Fruit fly (Drosophila melanogaster) whole organism, embryonic: Measurements from ENCODE around the gene Lip2.

Experiments
- Atf3 ChIP-seq: fragments of 200-800 bp; sonication (Bioruptor generic); optimal IDR thresholded peaks from 3 replicates; lab custom pipeline; 2016; ENCODE audit warnings: missing biosample characterization, missing genetic modification characterization
- Bgb ChIP-seq: fragments of 200-800 bp; sonication (Bioruptor generic); IDR thresholded peaks from 2 replicates; pipeline ENCODE4 v1.3.6; 2022; ENCODE audit warnings: missing biosample characterization, missing genetic modification characterization; ENCODE audit not compliant: partially characterized antibody
- CG1024 ChIP-seq: fragments of 200-800 bp; sonication (Bioruptor generic); IDR thresholded peaks from 2 replicates; pipeline ENCODE4 v1.3.6; 2022; ENCODE audit warnings: missing biosample characterization, missing genetic modification characterization
- CG13894 ChIP-seq: fragments of 200-800 bp; sonication (Bioruptor generic); optimal IDR thresholded peaks from 3 replicates; lab custom pipeline; 2018; ENCODE audit warnings: missing biosample characterization, mild to moderate bottlenecking, missing genetic modification characterization, moderate library complexity
- CG2129 ChIP-seq: fragments of 200-800 bp; sonication (Bioruptor generic); IDR thresholded peaks from 2 replicates; pipeline ENCODE4 v1.3.6; 2022; ENCODE audit warnings: missing biosample characterization, missing genetic modification characterization; ENCODE audit not compliant: partially characterized antibody
- CG2678 ChIP-seq: fragments of 200-800 bp; sonication (Bioruptor generic); optimal IDR thresholded peaks from 3 replicates; lab custom pipeline; 2019; ENCODE audit warnings: missing biosample characterization, mild to moderate bottlenecking, missing genetic modification characterization, moderate library complexity
- CG30020 ChIP-seq: fragments of 200-800 bp; optimal IDR thresholded peaks from 2 replicates; lab custom pipeline; 2019; ENCODE audit warnings: missing biosample characterization, mild to moderate bottlenecking, missing genetic modification characterization, moderate library complexity
- CG30431 ChIP-seq: fragments of 200-800 bp; sonication (Bioruptor generic); optimal IDR thresholded peaks from 2 replicates; lab custom pipeline; 2017; ENCODE audit warnings: missing biosample characterization, missing genetic modification characterization
- CG32772 ChIP-seq: fragments of 200-800 bp; sonication (Bioruptor generic); IDR thresholded peaks from 2 replicates; pipeline ENCODE4 v1.3.6; 2022; ENCODE audit warnings: missing biosample characterization, missing genetic modification characterization
- CG33213 ChIP-seq: fragments of 200-800 bp; sonication (Bioruptor generic); optimal IDR thresholded peaks from 3 replicates; lab custom pipeline; 2016; ENCODE audit warnings: missing biosample characterization, missing genetic modification characterization
- CG3726 ChIP-seq: fragments of 200-800 bp; sonication (Bioruptor generic); IDR thresholded peaks from 3 replicates; pipeline ENCODE4, ENCODE4 v1.3.6; 2022; ENCODE audit warnings: missing biosample characterization, missing genetic modification characterization
- CG6689 ChIP-seq: fragments of 200-800 bp; sonication (Bioruptor generic); IDR thresholded peaks from 2 replicates; pipeline ENCODE4 v1.3.6; 2022; ENCODE audit warnings: missing biosample characterization, missing genetic modification characterization
- CG7271 ChIP-seq: fragments of 200-800 bp; sonication (Bioruptor generic); optimal IDR thresholded peaks from 2 replicates; lab custom pipeline; 2018; ENCODE audit warnings: missing biosample characterization, mild to moderate bottlenecking, missing genetic modification characterization, moderate library complexity
- CG7357 ChIP-seq: fragments of 200-800 bp; sonication (Bioruptor generic); IDR thresholded peaks from 3 replicates; pipeline ENCODE4 v1.3.6; 2022; ENCODE audit warnings: missing biosample characterization, missing genetic modification characterization
- CG7372 ChIP-seq: fragments of 200-800 bp; sonication (Bioruptor generic); IDR thresholded peaks from 2 replicates; pipeline ENCODE4 v1.3.6; 2022; ENCODE audit warnings: missing biosample characterization, missing genetic modification characterization
- CG7928 ChIP-seq: fragments of 200-800 bp; sonication (Bioruptor generic); optimal IDR thresholded peaks from 2 replicates; lab custom pipeline; 2017; ENCODE audit warnings: missing biosample characterization, mild to moderate bottlenecking, missing genetic modification characterization
- CG7963 ChIP-seq: fragments of 200-800 bp; sonication (Bioruptor generic); IDR thresholded peaks from 3 replicates; pipeline ENCODE4 v1.3.6; 2022; ENCODE audit warnings: missing biosample characterization, missing genetic modification characterization; ENCODE audit not compliant: partially characterized antibody
- CG8765 ChIP-seq: fragments of 200-800 bp; sonication (Bioruptor generic); IDR thresholded peaks from 2 replicates; pipeline ENCODE4 v1.3.6; 2022; ENCODE audit warnings: missing biosample characterization, missing genetic modification characterization
- Dfd ChIP-seq, 2 experiments: fragments of >200 bp; optimal IDR thresholded peaks; 2 replicates each; lab custom pipeline; 2017; ENCODE audit warnings: missing biosample characterization in 2 of 2, missing genetic modification characterization in 2 of 2
- Doc3 ChIP-seq: fragments of 200-800 bp; sonication (Bioruptor generic); IDR thresholded peaks from 3 replicates; pipeline ENCODE4 v1.3.6; 2022; ENCODE audit warnings: missing biosample characterization, missing genetic modification characterization; ENCODE audit not compliant: partially characterized antibody
- Eip74EF ChIP-seq, 2 experiments: fragments of 200-800 bp in 1 of 2; fragments of >200 bp in 1 of 2; sonication (Bioruptor generic) in 1 of 2; optimal IDR thresholded peaks; 2 replicates each; lab custom pipeline; 2017 to 2019; ENCODE audit warnings: missing biosample characterization in 2 of 2, missing genetic modification characterization in 2 of 2, mild to moderate bottlenecking in 1 of 2, moderate library complexity in 1 of 2
- Fer3 ChIP-seq: fragments of 200-800 bp; sonication (Bioruptor generic); optimal IDR thresholded peaks from 2 replicates; lab custom pipeline; 2018; ENCODE audit warnings: missing biosample characterization, mild to moderate bottlenecking, missing genetic modification characterization, moderate library complexity
- HHEX ChIP-seq: fragments of 200-800 bp; sonication (Bioruptor generic); optimal IDR thresholded peaks from 3 replicates; lab custom pipeline; 2017; ENCODE audit warnings: missing biosample characterization, mild to moderate bottlenecking, missing genetic modification characterization, missing genetic modification reagents
- HLH3B ChIP-seq: fragments of 200-800 bp; sonication (Bioruptor generic); IDR thresholded peaks from 2 replicates; pipeline ENCODE4 v1.3.6; 2022; ENCODE audit warnings: missing biosample characterization, missing genetic modification characterization
- Meics ChIP-seq: fragments of 200-800 bp; sonication (Bioruptor generic); optimal IDR thresholded peaks from 2 replicates; lab custom pipeline; 2017; ENCODE audit warnings: missing biosample characterization, mild to moderate bottlenecking, missing genetic modification characterization
- Optix ChIP-seq: fragments of 200-800 bp; sonication (Bioruptor generic); IDR thresholded peaks from 3 replicates; pipeline ENCODE4 v1.3.6; 2022; ENCODE audit warnings: missing biosample characterization, missing genetic modification characterization
- Vsx1 ChIP-seq: fragments of 200-800 bp; sonication (Bioruptor generic); optimal IDR thresholded peaks from 2 replicates; lab custom pipeline; 2017; ENCODE audit warnings: missing biosample characterization, mild to moderate bottlenecking, missing genetic modification characterization, missing genetic modification reagents
- Xrp1 ChIP-seq: fragments of 200-800 bp; sonication (Bioruptor generic); IDR thresholded peaks from 2 replicates; pipeline ENCODE4 v1.3.6; 2022; ENCODE audit warnings: missing biosample characterization, missing genetic modification characterization
- abd-A ChIP-seq: fragments of 200-800 bp; sonication (Bioruptor generic); optimal IDR thresholded peaks from 3 replicates; lab custom pipeline; 2019; ENCODE audit warnings: missing biosample characterization, mild to moderate bottlenecking, missing genetic modification characterization, moderate library complexity
- ato ChIP-seq: fragments of 200-800 bp; sonication (Bioruptor generic); IDR thresholded peaks from 2 replicates; pipeline ENCODE4 v1.3.6; 2022; ENCODE audit warnings: missing biosample characterization, missing genetic modification characterization; ENCODE audit not compliant: partially characterized antibody
- bowl ChIP-seq: fragments of 200-800 bp; sonication (Bioruptor generic); IDR thresholded peaks from 2 replicates; pipeline ENCODE4 v1.3.6; 2022; ENCODE audit warnings: missing biosample characterization, missing genetic modification characterization
- chinmo ChIP-seq: fragments of 200-800 bp; sonication (Bioruptor generic); IDR thresholded peaks from 4 replicates; pipeline ENCODE4 v1.3.6; 2022; ENCODE audit warnings: missing biosample characterization, missing genetic modification characterization; ENCODE audit not compliant: partially characterized antibody
- crp ChIP-seq, 2 experiments: fragments of 200-800 bp; sonication (Bioruptor generic); optimal IDR thresholded peaks; 2 replicates in 1 of 2; 3 replicates in 1 of 2; lab custom pipeline; 2017; ENCODE audit warnings: missing biosample characterization in 2 of 2, missing genetic modification characterization in 2 of 2, mild to moderate bottlenecking in 1 of 2, moderate library complexity in 1 of 2
- dmrt99B ChIP-seq: fragments of 200-800 bp; sonication (Bioruptor generic); optimal IDR thresholded peaks from 2 replicates; lab custom pipeline; 2018; ENCODE audit warnings: missing biosample characterization, mild to moderate bottlenecking, missing genetic modification characterization, moderate library complexity
- fru ChIP-seq: fragments of >200 bp; optimal IDR thresholded peaks from 2 replicates; lab custom pipeline; 2017
- gem ChIP-seq: fragments of 200-800 bp; sonication (Bioruptor generic); optimal IDR thresholded peaks from 2 replicates; lab custom pipeline; 2019; ENCODE audit warnings: missing biosample characterization, mild to moderate bottlenecking, missing genetic modification characterization, moderate library complexity
- h ChIP-seq: fragments of >200 bp; optimal IDR thresholded peaks from 2 replicates; lab custom pipeline; 2017
- hbn ChIP-seq: fragments of 200-800 bp; sonication (Bioruptor generic); IDR thresholded peaks from 2 replicates; pipeline ENCODE4 v1.3.6; 2022; ENCODE audit warnings: missing biosample characterization, missing genetic modification characterization; ENCODE audit not compliant: partially characterized antibody
- lab ChIP-seq: fragments of 200-800 bp; sonication (Bioruptor generic); optimal IDR thresholded peaks from 3 replicates; lab custom pipeline; 2017; ENCODE audit warnings: missing biosample characterization, missing genetic modification characterization, mild to moderate bottlenecking, moderate library complexity, missing genetic modification reagents
- onecut ChIP-seq: fragments of 200-800 bp; sonication (Bioruptor generic); IDR thresholded peaks from 2 replicates; pipeline ENCODE4 v1.3.6; 2022; ENCODE audit warnings: missing biosample characterization, missing genetic modification characterization
- peb ChIP-seq: fragments of 200-800 bp; sonication (Bioruptor generic); IDR thresholded peaks from 2 replicates; pipeline ENCODE4 v1.3.6; 2022; ENCODE audit warnings: missing biosample characterization, missing genetic modification characterization
- prd ChIP-seq, 3 experiments: fragments of >200 bp in 2 of 3; fragments of 200-800 bp in 1 of 3; sonication (Bioruptor generic) in 1 of 3; optimal IDR thresholded peaks in 2 of 3; IDR thresholded peaks in 1 of 3; 2 replicates in 2 of 3; 3 replicates in 1 of 3; pipeline versions ENCODE4 v1.3.6 to Lab custom; 2017 to 2022; ENCODE audit warnings: missing biosample characterization in 1 of 3, missing genetic modification characterization in 1 of 3
- pros ChIP-seq: fragments of 200-800 bp; sonication (Bioruptor generic); optimal IDR thresholded peaks from 3 replicates; lab custom pipeline; 2019; ENCODE audit warnings: missing biosample characterization, mild to moderate bottlenecking, missing genetic modification characterization, moderate library complexity
- slbo ChIP-seq: fragments of 200-800 bp; sonication (Bioruptor generic); IDR thresholded peaks from 2 replicates; pipeline ENCODE4 v1.3.6; 2022; ENCODE audit warnings: missing biosample characterization, missing genetic modification characterization
- vvl ChIP-seq: fragments of 200-800 bp; sonication (Bioruptor generic); IDR thresholded peaks from 2 replicates; pipeline ENCODE4 v1.3.6; 2022; ENCODE audit warnings: missing biosample characterization, missing genetic modification characterization

Gene Lip2

dm6 chr2L:10682912-10683311, 26.3 kb downstream of the Lip2 start (continued):
- TF ChIP-seq prd (optimal IDR thresholded peaks at IDR 0.05; lab: Kevin White, UChicago) (no peak), prd (GFP tag; IDR thresholded peaks at IDR 0.05; lab: Robert Waterston, UW) (0 out of 3 replicates have a peak, but pooled peaks have one; percentile 11)

dm6 chr2L:10682197-10682596, 27.1 kb downstream of the Lip2 start:
- TF ChIP-seq CG7357 (GFP tag; lab: Robert Waterston, UW), result no peak
- no peak for TF ChIP-seq h
- TF ChIP-seq slbo (GFP tag; lab: Robert Waterston, UW), result 0 out of 2 replicates have a peak, but pooled peaks have one; percentile 16
- TF ChIP-seq ato (GFP tag; lab: Robert Waterston, UW), result no peak
- no peak for TF ChIP-seq CG7271 (tag; lab: Kevin White, UChicago)
- TF ChIP-seq CG33213, result no peak
- TF ChIP-seq CG8765 (GFP tag; lab: Robert Waterston, UW), result no peak
- TF ChIP-seq CG13894, result peak; percentile 8
- TF ChIP-seq Vsx1, result peak; percentile 12
- TF ChIP-seq chinmo (GFP tag; lab: Robert Waterston, UW), result 0 out of 4 replicates have a peak, but pooled peaks have one; percentile 50
- no peak for TF ChIP-seq onecut (GFP tag; lab: Robert Waterston, UW)
- peak; percentile 69; the same call in 1 of the 2 replicates for TF ChIP-seq vvl
- peak; percentile 95 for TF ChIP-seq abd-A (tag; lab: Kevin White, UChicago)
- no peak for TF ChIP-seq lab (GFP tag; lab: Kevin White, UChicago)
- TF ChIP-seq pros (GFP tag; lab: Kevin White, UChicago), result peak; percentile 42

- TF ChIP-seq Atf3 (GFP tag; lab: Kevin White, UChicago) (no peak), Xrp1 (GFP tag; lab: Robert Waterston, UW) (no peak), CG7372 (GFP tag; lab: Robert Waterston, UW) (no peak), CG2129 (GFP tag; lab: Robert Waterston, UW) (no peak), Doc3 (GFP tag; lab: Robert Waterston, UW) (no peak), fru (lab: Kevin White, UChicago) (no peak), Meics (GFP tag; lab: Kevin White, UChicago) (no peak), Bgb (GFP tag; lab: Robert Waterston, UW) (no peak), abd-A (tag; lab: Kevin White, UChicago) (no peak), hbn (GFP tag; lab: Robert Waterston, UW) (no peak), CG32772 (no peak), CG3726 (GFP tag; lab: Robert Waterston, UW) (no peak), HLH3B (GFP tag; lab: Robert Waterston, UW) (no peak), Dfd (GFP tag; optimal IDR thresholded peaks at IDR 0.05; lab: Kevin White, UChicago) (no peak)
Observed at dm6 chr2L:10681602-10682001, 27.7 kb downstream of the Lip2 start, which contains the start of gene CG17107. Gene CG17107 (plus strand): TSS chr2L:10681902.

- TF ChIP-seq CG1024 (no peak), Eip74EF (GFP tag; optimal IDR thresholded peaks at IDR 0.05; lab: Kevin White, UChicago) (no peak), ato (GFP tag; lab: Robert Waterston, UW) (no peak), dmrt99B (tag; lab: Kevin White, UChicago) (peak; percentile 8), CG7928 (GFP tag; lab: Kevin White, UChicago) (no peak), gem (tag; lab: Kevin White, UChicago) (peak; percentile 39), CG7963 (no peak), CG30431 (GFP tag; lab: Kevin White, UChicago) (no peak), bowl (no peak), HHEX (GFP tag; lab: Kevin White, UChicago) (no peak), Fer3 (tag; lab: Kevin White, UChicago) (peak; percentile 6), CG30020 (no peak), peb (GFP tag; lab: Robert Waterston, UW) (no peak), crp (GFP tag; optimal IDR thresholded peaks at IDR 0.05; lab: Kevin White, UChicago) (no peak), CG2678 (peak; percentile 10), Optix (GFP tag; lab: Robert Waterston, UW) (no peak), CG6689 (GFP tag; lab: Robert Waterston, UW) (no peak)
Observed at dm6 chr2L:10680584-10681080, 28.6 kb downstream of the Lip2 start, which contains the start of gene CG17105. Gene CG17105 (plus strand): TSS chr2L:10681030.
